Fruit fly (Drosophila melanogaster) whole organism, prepupa: Measurements from ENCODE around the gene CG18269.

Experiments
- CG31627 ChIP-seq: fragments of 200-800 bp; sonication (Bioruptor generic); optimal IDR thresholded peaks from 3 replicates; lab custom pipeline; 2016; ENCODE audit warnings: missing biosample characterization, missing genetic modification characterization
- CG6163 ChIP-seq: fragments of 200-800 bp; sonication (Bioruptor generic); IDR thresholded peaks from 3 replicates; pipeline ENCODE4 v1.3.6; 2022; ENCODE audit warnings: missing biosample characterization, missing genetic modification characterization
- CG8319 ChIP-seq: fragments of 200-800 bp; sonication (Bioruptor generic); optimal IDR thresholded peaks from 3 replicates; lab custom pipeline; 2016; ENCODE audit warnings: missing biosample characterization, missing genetic modification characterization
- Eip93F ChIP-seq: fragments of 200-800 bp; sonication (Bioruptor generic); optimal IDR thresholded peaks from 2 replicates; lab custom pipeline; 2016; ENCODE audit warnings: missing biosample characterization, mild to moderate bottlenecking, missing genetic modification characterization
- Hr4 ChIP-seq: fragments of 200-800 bp; sonication (Bioruptor generic); optimal IDR thresholded peaks from 3 replicates; lab custom pipeline; 2016; ENCODE audit warnings: missing biosample characterization, missing genetic modification characterization
- fd59A ChIP-seq: fragments of 200-800 bp; sonication (Bioruptor generic); optimal IDR thresholded peaks from 2 replicates; lab custom pipeline; 2017; ENCODE audit warnings: missing biosample characterization, mild to moderate bottlenecking, missing genetic modification characterization, missing genetic modification reagents

DNA sequence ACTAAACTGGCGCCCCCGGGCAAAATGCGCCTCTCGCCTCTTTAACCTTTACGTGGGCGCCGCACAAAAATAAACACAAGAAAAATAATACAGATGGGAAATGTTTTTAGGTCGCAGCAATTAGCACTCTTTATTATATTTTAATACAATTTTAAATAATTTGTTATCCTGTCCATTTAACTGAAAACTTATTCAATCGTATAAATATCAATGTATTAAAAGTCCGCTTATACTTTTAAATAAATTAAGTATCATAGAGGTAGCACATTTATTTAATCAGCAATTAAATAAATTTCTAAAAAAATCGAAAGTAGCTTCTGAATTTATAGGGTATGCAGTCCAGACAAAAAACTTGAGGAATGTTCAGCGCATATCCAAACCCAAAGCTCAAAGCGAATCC, 44.6 kb upstream of the CG18269 start:
- no peak for TF ChIP-seq fd59A
- no peak for TF ChIP-seq Hr4 (GFP tag; lab: Kevin White, UChicago)
- TF ChIP-seq CG31627 (GFP tag; lab: Kevin White, UChicago): no peak
- no peak for TF ChIP-seq Eip93F (GFP tag; lab: Kevin White, UChicago)
- no peak for TF ChIP-seq CG6163 (GFP tag; lab: Robert Waterston, UW)
- TF ChIP-seq CG8319 (GFP tag; lab: Kevin White, UChicago): no peak
